Worm (Caenorhabditis elegans) whole organism, mixed stage, embryonic: ENCODE measurements around the gene lev-8.

Source experiments
- M03D4.4 ChIP-seq: sonication (generic microtip); optimal IDR thresholded peaks from 2 replicates; lab custom pipeline; 2017; ENCODE audit warnings: mild to moderate bottlenecking, missing genetic modification characterization, missing compliant biosample characterization
- ceh-39 ChIP-seq: fragments of 150-350 bp; optimal IDR thresholded peaks from 2 replicates; lab custom pipeline; 2014; ENCODE audit warnings: missing biosample characterization, missing genetic modification characterization
- elt-1 ChIP-seq: sonication (generic microtip); optimal IDR thresholded peaks from 2 replicates; lab custom pipeline; 2017; ENCODE audit warnings: missing genetic modification characterization, mild to moderate bottlenecking, missing compliant biosample characterization, antibody characterized with exemption, moderate library complexity, borderline replicate concordance; ENCODE audit not compliant: insufficient read depth
- elt-3 ChIP-seq: fragments of 150-350 bp; optimal IDR thresholded peaks from 2 replicates; lab custom pipeline; 2014; ENCODE audit warnings: missing biosample characterization, missing genetic modification characterization
- flh-1 ChIP-seq: fragments of 200-800 bp; sonication (Bioruptor generic); optimal IDR thresholded peaks from 2 replicates; lab custom pipeline; 2018; ENCODE audit warnings: mild to moderate bottlenecking, missing genetic modification characterization, moderate library complexity, missing compliant biosample characterization
- mab-5 ChIP-seq: fragments of 150-350 bp; optimal IDR thresholded peaks from 2 replicates; lab custom pipeline; 2014; ENCODE audit warnings: missing biosample characterization, missing genetic modification characterization
- nhr-12 ChIP-seq: fragments of 150-350 bp; optimal IDR thresholded peaks from 2 replicates; lab custom pipeline; 2014; ENCODE audit warnings: missing biosample characterization, missing genetic modification characterization
- nhr-237 ChIP-seq: fragments of 150-350 bp; optimal IDR thresholded peaks from 2 replicates; lab custom pipeline; 2014; ENCODE audit warnings: missing biosample characterization, missing genetic modification characterization
- nhr-28 ChIP-seq: fragments of 150-350 bp; optimal IDR thresholded peaks from 2 replicates; lab custom pipeline; 2014; ENCODE audit warnings: missing biosample characterization, missing genetic modification characterization
- pha-4 ChIP-seq: fragments of 150-350 bp; optimal IDR thresholded peaks from 2 replicates; lab custom pipeline; 2018; ENCODE audit warnings: missing biosample characterization, missing genetic modification reagents, missing genetic modification characterization
- snpc-4 ChIP-seq: fragments of 150-350 bp; optimal IDR thresholded peaks from 2 replicates; lab custom pipeline; 2014; ENCODE audit warnings: missing biosample characterization, missing genetic modification characterization
- unc-62 ChIP-seq: fragments of 150-350 bp; optimal IDR thresholded peaks from 2 replicates; lab custom pipeline; 2014; ENCODE audit warnings: missing biosample characterization, missing genetic modification reagents, missing genetic modification characterization
- ztf-11 ChIP-seq: fragments of 150-350 bp; optimal IDR thresholded peaks from 2 replicates; lab custom pipeline; 2014; ENCODE audit warnings: missing biosample characterization, missing genetic modification characterization

- no peak for TF ChIP-seq flh-1 (GFP tag; lab: Kevin White, UChicago)
- no peak for TF ChIP-seq pha-4 (tag; lab: Kevin White, UChicago)
- TF ChIP-seq ztf-11 (tag; lab: Kevin White, UChicago) = no peak
- no peak for TF ChIP-seq unc-62 (GFP tag; lab: Kevin White, UChicago)
- no peak for TF ChIP-seq elt-3 (tag; lab: Kevin White, UChicago)
- TF ChIP-seq M03D4.4 (tag; lab: Kevin White, UChicago) = no peak
- TF ChIP-seq mab-5 (tag; lab: Kevin White, UChicago) = no peak
- no peak for TF ChIP-seq nhr-12 (tag; lab: Kevin White, UChicago)
- no peak for TF ChIP-seq snpc-4
- TF ChIP-seq elt-1 (tag; lab: Kevin White, UChicago) = no peak
- TF ChIP-seq nhr-237 = no peak
- TF ChIP-seq ceh-39 (tag; lab: Kevin White, UChicago) = no peak
- no peak for TF ChIP-seq nhr-28 (tag; lab: Kevin White, UChicago)
Measured at ce11 chrX:11536408-11536807, 24.3 kb upstream of the lev-8 start, which contains the start of gene C35C5.9.
